Fruit fly (Drosophila melanogaster): ENCODE measurements around the gene CG34178.

Gene CG34178

DNA sequence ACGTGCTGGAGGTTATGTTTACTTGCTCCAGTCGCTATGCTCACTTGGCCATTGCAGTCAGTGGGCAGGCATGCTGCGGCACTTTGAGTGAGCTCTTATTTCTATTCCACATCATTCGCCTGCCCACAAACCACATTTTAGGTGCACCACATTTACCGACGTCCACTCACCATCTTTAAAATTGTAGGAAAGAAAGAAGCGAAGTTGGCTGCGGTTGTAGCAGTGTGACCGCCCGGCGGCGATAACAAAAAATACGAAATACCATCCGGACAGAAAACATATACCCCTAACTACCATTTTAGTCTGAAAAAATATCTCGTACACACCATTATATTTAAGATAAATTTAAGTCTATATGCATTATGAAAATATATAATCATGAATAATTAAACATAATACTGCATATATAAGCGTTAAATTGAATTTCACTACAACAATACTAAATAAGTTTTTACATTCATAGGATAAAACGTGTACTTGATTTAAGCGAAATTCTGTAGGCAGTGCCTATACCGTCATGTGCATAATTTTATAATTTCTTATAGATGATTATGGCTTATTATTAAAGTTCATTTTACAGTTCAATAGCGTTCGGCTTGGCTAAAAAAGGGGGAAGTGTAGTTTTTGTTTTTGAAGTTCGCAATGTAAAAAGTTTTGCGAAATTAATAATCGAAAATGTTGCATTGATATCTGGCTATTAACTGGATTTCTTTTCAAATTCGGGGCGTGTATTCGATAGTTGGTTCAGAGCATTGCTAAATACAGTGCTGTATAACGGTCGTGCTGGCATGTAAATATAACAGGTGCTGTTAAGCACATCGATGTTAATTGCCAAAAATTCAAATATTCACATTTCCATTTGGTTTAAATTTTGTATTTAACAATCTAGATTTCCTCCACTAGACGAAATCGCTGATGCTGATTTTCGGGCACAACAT lies 24.7 kb downstream of the CG34178 start, which contains the start of gene RpL27A (continued):
- TF ChIP-seq CG2202 (tag; optimal IDR thresholded peaks at IDR 0.05) (peak; percentile 77), ranshi (GFP tag; IDR thresholded peaks at IDR 0.05) (peak; percentile 73), nom (GFP tag; optimal IDR thresholded peaks at IDR 0.05) (peak; percentile 81), CG17612 (GFP tag; IDR thresholded peaks at IDR 0.05) (peak; percentile 46; the same call in 1 of the 2 replicates), CG11093 (GFP tag; IDR thresholded peaks at IDR 0.05) (no peak), CG18011 (GFP tag; optimal IDR thresholded peaks at IDR 0.05) (peak; percentile 67), her (GFP tag; optimal IDR thresholded peaks at IDR 0.05) (peak; percentile 71), da (GFP tag; optimal IDR thresholded peaks at IDR 0.05) (peak; percentile 12)

DNA sequence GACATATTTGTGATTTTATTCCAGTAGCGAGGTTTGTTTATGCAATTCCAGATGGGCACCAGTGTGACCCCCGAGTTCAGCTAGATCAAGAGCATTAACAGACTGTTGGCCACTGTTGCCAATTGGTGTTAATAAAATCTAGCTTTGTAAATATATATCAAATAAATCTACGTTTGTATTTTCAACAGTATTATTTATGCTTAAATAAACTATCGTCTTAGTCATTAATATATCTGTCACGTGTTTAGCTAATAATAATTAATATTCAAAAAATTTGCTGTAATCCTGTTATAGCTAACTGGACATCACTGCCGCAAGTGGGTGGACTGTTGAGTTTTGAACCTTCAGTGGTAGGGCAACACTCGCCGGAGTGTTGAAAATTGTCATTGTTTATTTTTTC lies 25.8 kb downstream of the CG34178 start, which contains the start of the genes mRpL27 and CG15435:
Gene mRpL27, minus strand, starts transcription at position 96 of the 400 bp plus-strand sequence.
Gene CG15435, plus strand, starts transcription at position 187 of the 400 bp plus-strand sequence.
- TF ChIP-seq mirr (GFP tag; optimal IDR thresholded peaks at IDR 0.05) (no peak), CG10654 (GFP tag; optimal IDR thresholded peaks at IDR 0.05) (no peak), btn (GFP tag; optimal IDR thresholded peaks at IDR 0.05) (no peak), Atf3 (GFP tag; optimal IDR thresholded peaks at IDR 0.05) (no peak), kah (GFP tag; optimal IDR thresholded peaks at IDR 0.05) (peak; percentile 48), CG15479 (GFP tag; optimal IDR thresholded peaks at IDR 0.05) (peak; percentile 70), bigmax (GFP tag; optimal IDR thresholded peaks at IDR 0.05) (no peak), oc (tag; optimal IDR thresholded peaks at IDR 0.05) (no peak), shn (GFP tag; optimal IDR thresholded peaks at IDR 0.05) (no peak), Doc3 (GFP tag; IDR thresholded peaks at IDR 0.05; ENCODE audit: partially characterized antibody) (no peak), hkb (optimal IDR thresholded peaks at IDR 0.05) (peak; percentile 98), hkb (GFP tag; IDR thresholded peaks at IDR 0.05) (no peak), Adf1 (GFP tag; IDR thresholded peaks at IDR 0.05) (no peak), onecut (GFP tag; IDR thresholded peaks at IDR 0.05) (no peak), psq (GFP tag; optimal IDR thresholded peaks at IDR 0.05) (no peak), Hmr (GFP tag; optimal IDR thresholded peaks at IDR 0.05) (peak; percentile 44), mam (GFP tag; optimal IDR thresholded peaks at IDR 0.05) (peak; percentile 18), unc-4 (GFP tag; IDR thresholded peaks at IDR 0.05; ENCODE audit: partially characterized antibody) (no peak), dimm (GFP tag; IDR thresholded peaks at IDR 0.05) (no peak), toy (GFP tag; IDR thresholded peaks at IDR 0.05) (no peak), pho (GFP tag; optimal IDR thresholded peaks at IDR 0.05) (peak; percentile 16), hb (GFP tag; IDR thresholded peaks at IDR 0.05; ENCODE audit: partially characterized antibody) (no peak), zfh2 (GFP tag; optimal IDR thresholded peaks at IDR 0.05) (peak; percentile 15), CG4617 (GFP tag; optimal IDR thresholded peaks at IDR 0.05; ENCODE audit: borderline replicate concordance) (peak; percentile 42), CG10147 (GFP tag; optimal IDR thresholded peaks at IDR 0.05) (peak; percentile 54), gcm2 (GFP tag; optimal IDR thresholded peaks at IDR 0.05) (no peak), CG10431 (GFP tag; optimal IDR thresholded peaks at IDR 0.05) (no peak), scrt (GFP tag; optimal IDR thresholded peaks at IDR 0.05) (peak; percentile 59), CG4707 (GFP tag; optimal IDR thresholded peaks at IDR 0.05) (no peak), CG12299 (tag; optimal IDR thresholded peaks at IDR 0.05) (peak; percentile 58), ab (GFP tag; optimal IDR thresholded peaks at IDR 0.05) (no peak), Mes4 (GFP tag; optimal IDR thresholded peaks at IDR 0.05) (no peak), CG34224 (GFP tag; IDR thresholded peaks at IDR 0.05; ENCODE audit: partially characterized antibody) (no peak), ftz-f1 (GFP tag; optimal IDR thresholded peaks at IDR 0.05) (no peak), CG13296 (GFP tag; optimal IDR thresholded peaks at IDR 0.05) (peak; percentile 38), Vsx1 (GFP tag; optimal IDR thresholded peaks at IDR 0.05) (no peak), D19B (GFP tag; optimal IDR thresholded peaks at IDR 0.05) (no peak), CG1832 (GFP tag; optimal IDR thresholded peaks at IDR 0.05) (no peak), CG31365 (tag; optimal IDR thresholded peaks at IDR 0.05) (no peak), zen (tag; optimal IDR thresholded peaks at IDR 0.05) (peak; percentile 56)
